Fruit fly (Drosophila melanogaster): ENCODE measurements around the gene CG7276.
A peak's percentile ranks its signal among the peaks of the same experiment; 100 is the strongest.

CG7276 gene

DNA sequence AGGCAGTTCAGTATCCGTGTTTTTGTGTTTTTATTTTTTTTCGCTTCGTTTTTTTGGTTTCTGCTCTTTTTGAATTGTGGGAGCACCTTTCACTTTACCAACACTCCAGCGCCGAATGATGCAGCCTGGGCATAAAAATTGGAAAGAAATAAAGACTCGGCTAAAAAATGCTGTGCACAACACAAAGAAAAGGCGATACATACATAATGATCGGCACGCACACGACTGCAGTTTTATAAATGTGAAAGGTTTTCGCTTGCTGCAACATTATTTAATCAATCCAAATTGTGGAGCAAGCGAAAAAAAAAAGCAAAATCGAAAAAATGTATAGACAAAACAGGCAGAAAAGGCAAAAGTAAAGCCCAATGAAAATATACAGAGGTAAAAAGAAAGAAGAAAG lies 45.0 kb downstream of the CG7276 start:
- TF ChIP-seq CG3919 (GFP tag; optimal IDR thresholded peaks at IDR 0.05) = no peak
- peak; percentile 55 for TF ChIP-seq Blimp-1 (GFP tag; optimal IDR thresholded peaks at IDR 0.05)

DNA sequence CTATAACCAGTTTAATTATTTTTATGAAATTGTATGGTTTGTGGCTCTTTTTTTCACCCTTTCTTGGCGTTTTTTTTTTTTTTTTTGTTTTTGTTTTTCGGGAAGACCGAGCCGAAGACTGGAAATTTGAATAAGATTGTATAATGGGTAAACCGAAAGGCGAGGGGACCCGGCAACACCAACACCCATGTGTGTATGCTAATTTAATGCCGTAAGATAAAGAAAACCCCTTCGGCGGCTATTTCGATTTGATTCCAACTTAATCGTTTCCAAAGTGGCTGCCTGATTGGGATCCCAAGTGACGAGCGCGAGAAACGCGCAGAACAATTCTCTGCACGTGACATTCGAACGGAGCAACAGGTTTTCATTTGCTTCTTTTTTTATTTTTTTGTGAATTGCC lies 45.5 kb downstream of the CG7276 start:
- TF ChIP-seq CG6808 (GFP tag; optimal IDR thresholded peaks at IDR 0.05) (no peak), CG15336 (GFP tag; IDR thresholded peaks at IDR 0.05) (peak; percentile 27; the same call in 1 of the 2 replicates), vri (GFP tag; optimal IDR thresholded peaks at IDR 0.05) (peak; percentile 24), CG6163 (GFP tag; IDR thresholded peaks at IDR 0.05) (no peak), CG16779 (tag; optimal IDR thresholded peaks at IDR 0.05) (no peak), Blimp-1 (GFP tag; optimal IDR thresholded peaks at IDR 0.05) (no peak), Eip78C (GFP tag) (peak; percentile 53), ss (GFP tag; optimal IDR thresholded peaks at IDR 0.05) (no peak), CG10669 (GFP tag; optimal IDR thresholded peaks at IDR 0.05) (no peak), CG3919 (GFP tag; optimal IDR thresholded peaks at IDR 0.05) (no peak), CG8119 (GFP tag; IDR thresholded peaks at IDR 0.05) (0 out of 3 replicates have a peak, but pooled peaks have one; percentile 40)

DNA sequence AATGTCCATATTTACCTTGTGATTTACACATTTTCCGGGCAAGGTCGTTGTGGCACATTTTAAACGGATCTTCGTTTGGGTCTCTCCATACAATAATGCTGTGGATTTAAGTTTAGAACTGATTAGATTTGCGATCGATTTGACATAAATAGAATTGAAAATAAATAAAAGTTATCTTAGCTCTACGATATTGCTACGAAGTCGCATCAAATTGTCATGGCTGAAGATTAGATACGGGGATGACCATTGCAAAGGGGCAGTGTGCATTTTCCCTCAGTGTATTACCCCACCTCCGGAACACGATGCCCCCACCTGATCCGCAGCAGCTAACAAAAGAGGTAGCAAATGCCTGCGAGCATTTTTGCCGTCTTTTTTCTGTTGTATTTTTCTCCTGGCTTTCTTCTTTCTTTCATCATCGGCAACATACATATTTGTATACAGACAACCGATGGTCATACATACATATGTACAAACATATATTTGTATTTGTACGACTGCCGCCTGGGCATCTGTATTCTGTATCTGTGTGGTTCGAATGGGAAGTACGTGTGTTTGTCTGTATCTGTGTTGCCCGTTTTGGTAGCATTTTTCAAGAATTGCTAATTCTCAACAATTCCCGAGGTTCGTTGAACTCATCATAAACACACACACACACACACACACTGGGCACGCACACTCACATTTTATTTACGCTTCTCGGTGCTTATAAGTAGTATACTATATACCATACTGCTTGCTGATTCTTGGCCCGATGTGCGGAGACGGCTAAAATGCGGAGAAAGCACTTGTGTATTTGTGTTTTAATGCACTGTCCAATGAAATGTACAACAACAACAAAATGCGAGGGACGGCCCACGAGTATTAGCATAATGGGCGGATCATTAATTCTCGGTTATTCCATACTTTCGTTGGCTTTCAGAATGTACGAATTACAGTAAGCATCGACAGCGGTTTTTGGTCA lies 46.7 kb downstream of the CG7276 start:
- TF ChIP-seq CG11902 (GFP tag; optimal IDR thresholded peaks at IDR 0.05) (no peak), eg (GFP tag; IDR thresholded peaks at IDR 0.05) (no peak), Blimp-1 (GFP tag; optimal IDR thresholded peaks at IDR 0.05) (peak; percentile 36), acj6 (GFP tag; optimal IDR thresholded peaks at IDR 0.05) (peak; percentile 37), cyc (GFP tag; optimal IDR thresholded peaks at IDR 0.05) (peak; percentile 59), vri (GFP tag; optimal IDR thresholded peaks at IDR 0.05) (peak; percentile 32), CG11294 (GFP tag; IDR thresholded peaks at IDR 0.05) (no peak), pdm3 (GFP tag; optimal IDR thresholded peaks at IDR 0.05) (peak; percentile 7), CG34406 (GFP tag; optimal IDR thresholded peaks at IDR 0.05) (peak; percentile 19), CG15336 (GFP tag; IDR thresholded peaks at IDR 0.05) (no peak), Sox14 (GFP tag; optimal IDR thresholded peaks at IDR 0.05) (peak; percentile 35), CG8319 (GFP tag; optimal IDR thresholded peaks at IDR 0.05) (no peak), CG6792 (GFP tag; optimal IDR thresholded peaks at IDR 0.05) (peak; percentile 22), CG8632 (GFP tag; optimal IDR thresholded peaks at IDR 0.05) (no peak), esn (GFP tag; optimal IDR thresholded peaks at IDR 0.05) (peak; percentile 59), ss (GFP tag; optimal IDR thresholded peaks at IDR 0.05) (no peak), Gug (GFP tag; IDR thresholded peaks at IDR 0.05) (no peak), Lpt (GFP tag; optimal IDR thresholded peaks at IDR 0.05) (no peak), CG9139 (GFP tag; optimal IDR thresholded peaks at IDR 0.05) (no peak), CG11762 (GFP tag; optimal IDR thresholded peaks at IDR 0.05; ENCODE audit: insufficient read depth) (no peak), CG6854 (GFP tag; optimal IDR thresholded peaks at IDR 0.05) (peak; percentile 39), Sox15 (GFP tag; optimal IDR thresholded peaks at IDR 0.05) (no peak), CG3032 (tag; optimal IDR thresholded peaks at IDR 0.05) (no peak), net (GFP tag; optimal IDR thresholded peaks at IDR 0.05) (no peak), Hr39 (GFP tag; optimal IDR thresholded peaks at IDR 0.05) (peak; percentile 68), Sox102F (GFP tag; optimal IDR thresholded peaks at IDR 0.05) (peak; percentile 39), fd85E (GFP tag; optimal IDR thresholded peaks at IDR 0.05) (no peak), achi (GFP tag; optimal IDR thresholded peaks at IDR 0.05) (no peak), Eip75B (GFP tag; optimal IDR thresholded peaks at IDR 0.05) (peak; percentile 12), CG4318 (GFP tag; optimal IDR thresholded peaks at IDR 0.05) (peak; percentile 50), Met (GFP tag; optimal IDR thresholded peaks at IDR 0.05) (peak; percentile 65), Hr38 (GFP tag; optimal IDR thresholded peaks at IDR 0.05) (no peak), Ets96B (tag; optimal IDR thresholded peaks at IDR 0.05) (no peak), spab (GFP tag; optimal IDR thresholded peaks at IDR 0.05) (no peak), CG32006 (GFP tag; optimal IDR thresholded peaks at IDR 0.05) (peak; percentile 74), CG31627 (GFP tag; optimal IDR thresholded peaks at IDR 0.05) (peak; percentile 47), salr (GFP tag; optimal IDR thresholded peaks at IDR 0.05) (peak in 1 of 2 experiments; percentile 43), Ets21C (GFP tag; optimal IDR thresholded peaks at IDR 0.05) (peak; percentile 23), CG10669 (GFP tag; optimal IDR thresholded peaks at IDR 0.05) (no peak)
